Worm (Caenorhabditis elegans) whole organism, late embryonic: ENCODE data around the gene tmed-12.
"Not testable (repeated sequence)": the region's sequence is repeated elsewhere in the genome, so short reads cannot be mapped to it uniquely, and the experiment has no call there.

ENCODE experiments used
- K09A11.1 ChIP-seq: sonication (generic microtip); optimal IDR thresholded peaks from 2 replicates; lab custom pipeline; 2017; ENCODE audit warnings: antibody characterized with exemption, mild to moderate bottlenecking, missing genetic modification characterization, missing compliant biosample characterization; ENCODE audit not compliant: insufficient read depth
- T23F11.4 ChIP-seq: fragments of 200-800 bp; sonication (Bioruptor generic); optimal IDR thresholded peaks from 2 replicates; lab custom pipeline; 2018; ENCODE audit warnings: mild to moderate bottlenecking, missing genetic modification characterization, missing compliant biosample characterization
- ceh-18 ChIP-seq: sonication (generic microtip); optimal IDR thresholded peaks from 2 replicates; lab custom pipeline; 2016; ENCODE audit warnings: missing genetic modification characterization, missing compliant biosample characterization
- ceh-19 ChIP-seq: fragments of 200-800 bp; sonication (Bioruptor generic); optimal IDR thresholded peaks from 2 replicates; lab custom pipeline; 2018; ENCODE audit warnings: mild to moderate bottlenecking, missing genetic modification characterization, missing compliant biosample characterization
- ceh-24 ChIP-seq: sonication (generic microtip); optimal IDR thresholded peaks from 2 replicates; lab custom pipeline; 2016; ENCODE audit warnings: mild to moderate bottlenecking, missing genetic modification characterization, missing compliant biosample characterization
- ceh-48 ChIP-seq: sonication (generic microtip); optimal IDR thresholded peaks from 2 replicates; lab custom pipeline; 2016; ENCODE audit warnings: missing genetic modification characterization, inconsistent platforms, missing compliant biosample characterization
- ceh-9 ChIP-seq: sonication (generic microtip); optimal IDR thresholded peaks from 2 replicates; lab custom pipeline; 2016; ENCODE audit warnings: mild to moderate bottlenecking, missing genetic modification characterization, inconsistent platforms, missing compliant biosample characterization
- che-1 ChIP-seq: sonication (generic microtip); optimal IDR thresholded peaks from 2 replicates; lab custom pipeline; 2016; ENCODE audit warnings: mild to moderate bottlenecking, missing genetic modification characterization, missing compliant biosample characterization
- dmd-4 ChIP-seq: sonication (generic microtip); optimal IDR thresholded peaks from 2 replicates; lab custom pipeline; 2016; ENCODE audit warnings: borderline replicate concordance, missing genetic modification characterization, missing compliant biosample characterization
- elt-2 ChIP-seq: sonication (generic microtip); optimal IDR thresholded peaks from 2 replicates; lab custom pipeline; 2016; ENCODE audit warnings: missing genetic modification reagents, missing genetic modification characterization, missing compliant biosample characterization
- fax-1 ChIP-seq: sonication (generic microtip); optimal IDR thresholded peaks from 2 replicates; lab custom pipeline; 2016; ENCODE audit warnings: missing genotype, missing genetic modification characterization, missing compliant biosample characterization
- fkh-10 ChIP-seq: fragments of 150-350 bp; optimal IDR thresholded peaks from 2 replicates; lab custom pipeline; 2014; ENCODE audit warnings: missing biosample characterization, missing genetic modification reagents, missing genetic modification characterization
- fkh-6 ChIP-seq: sonication (generic microtip); optimal IDR thresholded peaks from 2 replicates; lab custom pipeline; 2016; ENCODE audit warnings: missing genetic modification characterization, missing compliant biosample characterization
- gmeb-2 ChIP-seq: sonication (generic microtip); optimal IDR thresholded peaks from 2 replicates; lab custom pipeline; 2016; ENCODE audit warnings: missing genetic modification characterization, inconsistent platforms, missing compliant biosample characterization
- hlh-15 ChIP-seq: sonication (generic microtip); optimal IDR thresholded peaks from 2 replicates; lab custom pipeline; 2016; ENCODE audit warnings: missing genetic modification characterization, missing compliant biosample characterization
- hlh-30 ChIP-seq: sonication (generic microtip); optimal IDR thresholded peaks from 2 replicates; lab custom pipeline; 2017; ENCODE audit warnings: antibody characterized with exemption, missing genetic modification characterization, missing compliant biosample characterization; ENCODE audit not compliant: insufficient read depth
- mec-3 ChIP-seq: sonication (generic microtip); optimal IDR thresholded peaks from 2 replicates; lab custom pipeline; 2016; ENCODE audit warnings: borderline replicate concordance, missing genetic modification characterization, missing compliant biosample characterization
- nhr-232 ChIP-seq: sonication (generic microtip); optimal IDR thresholded peaks from 2 replicates; lab custom pipeline; 2016; ENCODE audit warnings: missing genetic modification characterization, missing compliant biosample characterization
- odd-2 ChIP-seq: sonication (generic microtip); optimal IDR thresholded peaks from 2 replicates; lab custom pipeline; 2017; ENCODE audit warnings: antibody characterized with exemption, mild to moderate bottlenecking, missing genetic modification characterization, missing compliant biosample characterization
- pat-9 ChIP-seq: fragments of 200-800 bp; sonication (Bioruptor generic); optimal IDR thresholded peaks from 2 replicates; lab custom pipeline; 2018; ENCODE audit warnings: mild to moderate bottlenecking, missing genetic modification characterization, moderate library complexity, missing compliant biosample characterization
- pax-1 ChIP-seq: fragments of 150-350 bp; optimal IDR thresholded peaks from 2 replicates; lab custom pipeline; 2014; ENCODE audit warnings: missing biosample characterization, missing genetic modification characterization
- pha-2 ChIP-seq: sonication (generic microtip); optimal IDR thresholded peaks from 2 replicates; lab custom pipeline; 2017; ENCODE audit warnings: mild to moderate bottlenecking, missing genetic modification characterization, missing compliant biosample characterization
- syd-9 ChIP-seq: sonication (generic microtip); optimal IDR thresholded peaks from 2 replicates; lab custom pipeline; 2016; ENCODE audit warnings: mild to moderate bottlenecking, missing genetic modification characterization, moderate library complexity, missing compliant biosample characterization
- ttx-3 ChIP-seq: sonication (generic microtip); optimal IDR thresholded peaks from 2 replicates; lab custom pipeline; 2016; ENCODE audit warnings: missing genetic modification reagents, missing genetic modification characterization, missing compliant biosample characterization
- unc-42 ChIP-seq: sonication (generic microtip); optimal IDR thresholded peaks from 2 replicates; lab custom pipeline; 2016; ENCODE audit warnings: missing genotype, missing genetic modification characterization, missing compliant biosample characterization
- unc-86 ChIP-seq: sonication (generic microtip); optimal IDR thresholded peaks from 2 replicates; lab custom pipeline; 2016; ENCODE audit warnings: missing genetic modification characterization, missing compliant biosample characterization

Gene tmed-12

ce11 chrX:163034-163433 is at the start of gene tmed-12:
Gene tmed-12, minus strand, starts transcription at chrX:163134.
- not testable (repeated sequence) for TF ChIP-seq fax-1 (tag; lab: Kevin White, UChicago); hlh-15 (tag; lab: Kevin White, UChicago); fkh-10 (GFP tag; lab: Kevin White, UChicago)

ce11 chrX:211141-211540 is 48.2 kb upstream of the tmed-12 start, which contains the start of gene Y73B3B.1:
Gene Y73B3B.1, minus strand, starts transcription at chrX:211241.
- not testable (repeated sequence) for TF ChIP-seq ceh-18 (tag; lab: Kevin White, UChicago); fkh-6; ttx-3 (tag; lab: Kevin White, UChicago)
- TF ChIP-seq, all 69 proteins: peak for 0; not testable (repeated sequence) for 69

ce11 chrX:209695-210094 is 46.8 kb upstream of the tmed-12 start, which contains the start of gene Y73B3B.3:
Gene Y73B3B.3, plus strand, starts transcription at chrX:209995.
- not testable (repeated sequence) for TF ChIP-seq elt-2, unc-42, K09A11.1 (tag; lab: Kevin White, UChicago)
- TF ChIP-seq, all 69 proteins: peak for 0; not testable (repeated sequence) for 69

- TF ChIP-seq pat-9 (tag; lab: Kevin White, UChicago) (no peak), gmeb-2 (tag; lab: Kevin White, UChicago) (no peak), ceh-24 (tag; lab: Kevin White, UChicago) (no peak), nhr-232 (tag; lab: Kevin White, UChicago) (no peak), T23F11.4 (GFP tag; lab: Kevin White, UChicago) (no peak), hlh-15 (tag; lab: Kevin White, UChicago) (no peak), K09A11.1 (tag; lab: Kevin White, UChicago) (no peak), unc-42 (tag; lab: Kevin White, UChicago) (no peak), pax-1 (tag; lab: Kevin White, UChicago) (no peak), odd-2 (tag; lab: Kevin White, UChicago) (no peak), unc-86 (tag; lab: Kevin White, UChicago) (no peak), mec-3 (tag; lab: Kevin White, UChicago) (no peak)
Measured at ce11 chrX:196403-196802, 33.5 kb upstream of the tmed-12 start.

- TF ChIP-seq ceh-48 (tag; lab: Kevin White, UChicago) (no peak), ceh-18 (tag; lab: Kevin White, UChicago) (no peak), hlh-30 (tag; lab: Kevin White, UChicago) (no peak), syd-9 (tag; lab: Kevin White, UChicago) (no peak), pha-2 (tag; lab: Kevin White, UChicago) (no peak), ceh-9 (tag; lab: Kevin White, UChicago) (no peak), dmd-4 (tag; lab: Kevin White, UChicago) (no peak), ttx-3 (tag; lab: Kevin White, UChicago) (no peak)
- TF ChIP-seq, all 69 proteins: peak for 0
Measured at ce11 chrX:192534-192933, 29.6 kb upstream of the tmed-12 start, which contains the start of gene T08D2.8. Gene T08D2.8, plus strand, starts transcription at chrX:192834.

- peak; percentile 25 for TF ChIP-seq ceh-48 (tag; lab: Kevin White, UChicago)
Measured at ce11 chrX:183572-183971, 20.6 kb upstream of the tmed-12 start.

ce11 chrX:182119-182741 is 19.3 kb upstream of the tmed-12 start, which contains the start of the genes T08D2.6 and chkr-1:
Gene T08D2.6, minus strand, starts transcription at chrX:182169.
Gene chkr-1, plus strand, starts transcription at chrX:182691.
- TF ChIP-seq che-1 (tag; lab: Kevin White, UChicago); ceh-19 (GFP tag; lab: Kevin White, UChicago); gmeb-2 (tag; lab: Kevin White, UChicago): not testable (repeated sequence)
